Worm (Caenorhabditis elegans) whole organism, young adult: ENCODE data around the gene D2096.7.
"Not testable (repeated sequence)": the region's sequence is repeated elsewhere in the genome, so short reads cannot be mapped to it uniquely, and the experiment has no call there.

Source experiments
- B0019.2 ChIP-seq: fragments of 200-800 bp; sonication (Bioruptor generic); conservative IDR thresholded peaks from 2 replicates; pipeline ENCODE4 v1.3.6; 2022; ENCODE audit warnings: missing genetic modification reagents, missing genetic modification characterization, missing compliant biosample characterization
- B0261.1 ChIP-seq: sonication (generic microtip); optimal IDR thresholded peaks from 2 replicates; lab custom pipeline; 2016; ENCODE audit warnings: mild to moderate bottlenecking, missing genetic modification characterization, moderate library complexity, missing compliant biosample characterization
- C06A6.2 ChIP-seq: fragments of 200-800 bp; sonication (Bioruptor generic); conservative IDR thresholded peaks from 2 replicates; pipeline ENCODE4 v1.3.6; 2022; ENCODE audit warnings: missing genetic modification characterization, missing compliant biosample characterization
- D2030.7 ChIP-seq: fragments of 200-800 bp; sonication (Bioruptor generic); IDR thresholded peaks from 2 replicates; pipeline ENCODE4 v1.3.6; 2022; ENCODE audit warnings: missing genetic modification reagents, missing genetic modification characterization, missing compliant biosample characterization
- F23B12.7 ChIP-seq: sonication (generic microtip); optimal IDR thresholded peaks from 2 replicates; lab custom pipeline; 2017; ENCODE audit warnings: missing genetic modification characterization, mild to moderate bottlenecking, missing compliant biosample characterization, antibody characterized with exemption, moderate library complexity; ENCODE audit not compliant: insufficient read depth
- K11D2.4 ChIP-seq: fragments of 200-800 bp; sonication (Bioruptor generic); IDR thresholded peaks from 2 replicates; pipeline ENCODE4 v1.3.6; 2022; ENCODE audit warnings: missing genetic modification reagents, missing genetic modification characterization, missing compliant biosample characterization
- T26A5.8 ChIP-seq: sonication (generic microtip); optimal IDR thresholded peaks from 2 replicates; lab custom pipeline; 2016; ENCODE audit warnings: missing genetic modification characterization, missing compliant biosample characterization
- Y53G8AR.9 ChIP-seq: fragments of 200-800 bp; sonication (Bioruptor generic); conservative IDR thresholded peaks from 2 replicates; pipeline ENCODE4 v1.3.6; 2022; ENCODE audit warnings: missing genetic modification reagents, missing genetic modification characterization, missing compliant biosample characterization
- Y67H2A.10 ChIP-seq: fragments of 200-800 bp; sonication (Bioruptor generic); conservative IDR thresholded peaks from 2 replicates; pipeline ENCODE4 v1.3.6; 2022; ENCODE audit warnings: missing genetic modification reagents, missing genetic modification characterization, missing compliant biosample characterization
- Y95B8A.8 ChIP-seq: fragments of 200-800 bp; sonication (Bioruptor generic); IDR thresholded peaks from 2 replicates; pipeline ENCODE4 v1.3.6; 2022; ENCODE audit warnings: missing genetic modification reagents, missing genetic modification characterization, missing compliant biosample characterization
- ZK185.1 ChIP-seq: sonication (generic microtip); optimal IDR thresholded peaks from 2 replicates; lab custom pipeline; 2016; ENCODE audit warnings: mild to moderate bottlenecking, missing genetic modification characterization, missing compliant biosample characterization; ENCODE audit not compliant: poor library complexity, severe bottlenecking
- aptf-2 ChIP-seq: fragments of 200-800 bp; sonication (Bioruptor generic); conservative IDR thresholded peaks from 2 replicates; pipeline ENCODE4 v1.3.6; 2022; ENCODE audit warnings: missing genetic modification reagents, missing genetic modification characterization, missing compliant biosample characterization
- atf-7 ChIP-seq: sonication (generic microtip); optimal IDR thresholded peaks from 2 replicates; lab custom pipeline; 2017; ENCODE audit warnings: mild to moderate bottlenecking, missing genetic modification characterization, missing compliant biosample characterization
- attf-5 ChIP-seq: fragments of 200-800 bp; sonication (Bioruptor generic); optimal IDR thresholded peaks from 2 replicates; lab custom pipeline; 2018; ENCODE audit warnings: mild to moderate bottlenecking, missing genetic modification characterization, missing compliant biosample characterization
- ceh-100 ChIP-seq: fragments of 200-800 bp; sonication (Bioruptor generic); IDR thresholded peaks from 2 replicates; pipeline ENCODE4 v1.3.6; 2022; ENCODE audit warnings: missing genetic modification reagents, missing genetic modification characterization, missing compliant biosample characterization
- ceh-27 ChIP-seq: fragments of 200-800 bp; sonication (Bioruptor generic); optimal IDR thresholded peaks from 2 replicates; lab custom pipeline; 2018; ENCODE audit warnings: mild to moderate bottlenecking, missing genetic modification characterization, moderate library complexity, missing compliant biosample characterization
- ceh-40 ChIP-seq: fragments of 200-800 bp; sonication (Bioruptor generic); IDR thresholded peaks from 2 replicates; pipeline ENCODE4 v1.3.6; 2022; ENCODE audit warnings: missing genetic modification characterization, missing compliant biosample characterization
- ceh-58 ChIP-seq: fragments of 200-800 bp; sonication (Bioruptor generic); IDR thresholded peaks from 2 replicates; pipeline ENCODE4 v1.3.6; 2022; ENCODE audit warnings: missing genetic modification characterization, missing compliant biosample characterization
- ceh-79 ChIP-seq: sonication (generic microtip); optimal IDR thresholded peaks from 2 replicates; lab custom pipeline; 2017; ENCODE audit warnings: mild to moderate bottlenecking, missing genetic modification characterization, missing compliant biosample characterization
- egl-18 ChIP-seq: fragments of 200-800 bp; sonication (Bioruptor generic); IDR thresholded peaks from 2 replicates; pipeline ENCODE4 v1.3.6; 2022; ENCODE audit warnings: missing genetic modification reagents, missing genetic modification characterization, missing compliant biosample characterization
- egrh-3 ChIP-seq: fragments of 200-800 bp; sonication (Bioruptor generic); IDR thresholded peaks from 2 replicates; pipeline ENCODE4 v1.3.6; 2022; ENCODE audit warnings: missing genetic modification reagents, missing genetic modification characterization, missing compliant biosample characterization
- ekl-4 ChIP-seq: fragments of 200-800 bp; sonication (Bioruptor generic); IDR thresholded peaks from 2 replicates; pipeline ENCODE4 v1.3.6; 2022; ENCODE audit warnings: missing genetic modification reagents, missing genetic modification characterization, missing compliant biosample characterization
- let-607 ChIP-seq, 2 experiments: fragments of 200-800 bp in 1 of 2; sonication (Bioruptor generic) in 1 of 2; sonication (generic microtip) in 1 of 2; optimal IDR thresholded peaks; 2 replicates each; lab custom pipeline; 2016 to 2018; ENCODE audit warnings: mild to moderate bottlenecking in 2 of 2, missing compliant biosample characterization in 2 of 2, missing genetic modification characterization in 2 of 2, moderate library complexity in 2 of 2, missing genotype in 1 of 2
- lin-35 ChIP-seq, 3 experiments: fragments of 150-350 bp in 2 of 3; sonication (generic microtip) in 1 of 3; optimal IDR thresholded peaks; 2 replicates each; lab custom pipeline; 2014 to 2018; ENCODE audit warnings: missing biosample characterization in 3 of 3, missing genetic modification characterization in 3 of 3, missing genetic modification reagents in 3 of 3
- lsl-1 ChIP-seq: fragments of 200-800 bp; sonication (Bioruptor generic); optimal IDR thresholded peaks from 2 replicates; lab custom pipeline; 2018; ENCODE audit warnings: mild to moderate bottlenecking, missing genetic modification characterization, moderate library complexity, missing compliant biosample characterization
- lsy-27 ChIP-seq: sonication (generic microtip); optimal IDR thresholded peaks from 2 replicates; lab custom pipeline; 2017; ENCODE audit warnings: missing genetic modification characterization, mild to moderate bottlenecking, missing compliant biosample characterization, antibody characterized with exemption, missing genotype, borderline replicate concordance; ENCODE audit not compliant: insufficient read depth
- madf-3 ChIP-seq: fragments of 200-800 bp; sonication (Bioruptor generic); IDR thresholded peaks from 2 replicates; pipeline ENCODE4 v1.3.6; 2022; ENCODE audit warnings: missing genetic modification reagents, missing genetic modification characterization, missing compliant biosample characterization
- mxl-1 ChIP-seq: sonication (generic microtip); optimal IDR thresholded peaks from 2 replicates; lab custom pipeline; 2016; ENCODE audit warnings: missing genetic modification characterization, missing compliant biosample characterization
- nfya-2 ChIP-seq: fragments of 200-800 bp; sonication (Bioruptor generic); IDR thresholded peaks from 2 replicates; pipeline ENCODE4 v1.3.6; 2022; ENCODE audit warnings: missing genetic modification reagents, missing genetic modification characterization, missing compliant biosample characterization
- nhr-27 ChIP-seq: fragments of 200-800 bp; sonication (Bioruptor generic); optimal IDR thresholded peaks from 2 replicates; lab custom pipeline; 2018; ENCODE audit warnings: mild to moderate bottlenecking, missing genetic modification characterization, moderate library complexity, missing compliant biosample characterization
- nhr-80 ChIP-seq: sonication (generic microtip); optimal IDR thresholded peaks from 2 replicates; lab custom pipeline; 2016; ENCODE audit warnings: missing genetic modification characterization, missing compliant biosample characterization
- pha-4 ChIP-seq: fragments of 150-350 bp; sonication (generic microtip); optimal IDR thresholded peaks from 2 replicates; lab custom pipeline; 2014; ENCODE audit warnings: missing biosample characterization, missing genetic modification reagents, missing genetic modification characterization
- rcor-1 ChIP-seq: fragments of 200-800 bp; sonication (Bioruptor generic); IDR thresholded peaks from 2 replicates; pipeline ENCODE4 v1.3.6; 2022; ENCODE audit warnings: missing genetic modification reagents, missing genetic modification characterization, missing compliant biosample characterization
- rpc-1 ChIP-seq, 2 experiments: fragments of 150-350 bp in 1 of 2; sonication (generic microtip) in 1 of 2; optimal IDR thresholded peaks; 2 replicates each; lab custom pipeline; 2014 to 2018; ENCODE audit warnings: missing biosample characterization in 1 of 2, missing genetic modification characterization in 1 of 2, missing genetic modification reagents in 1 of 2, missing genotype in 1 of 2
- snpc-4 ChIP-seq, 5 experiments: fragments of 150-350 bp in 1 of 5; sonication (generic microtip) in 4 of 5; optimal IDR thresholded peaks; 2 replicates each; lab custom pipeline; 2014 to 2018; ENCODE audit warnings: missing genetic modification characterization in 5 of 5, missing biosample characterization in 3 of 5, antibody characterized with exemption in 2 of 5, mild to moderate bottlenecking in 2 of 5, missing compliant biosample characterization in 2 of 5, missing genotype in 2 of 5, moderate library complexity in 2 of 5, missing genetic modification reagents in 1 of 5
- somi-1 ChIP-seq: fragments of 200-800 bp; sonication (Bioruptor generic); optimal IDR thresholded peaks from 2 replicates; lab custom pipeline; 2018; ENCODE audit warnings: mild to moderate bottlenecking, missing genetic modification characterization, missing compliant biosample characterization
- tbx-9 ChIP-seq: sonication (generic microtip); optimal IDR thresholded peaks from 2 replicates; lab custom pipeline; 2016; ENCODE audit warnings: borderline replicate concordance, missing genetic modification characterization, inconsistent platforms, missing compliant biosample characterization
- unc-62 ChIP-seq: fragments of 150-350 bp; optimal IDR thresholded peaks from 2 replicates; lab custom pipeline; 2014; ENCODE audit warnings: missing biosample characterization, missing genetic modification reagents, missing genetic modification characterization
- zim-3 ChIP-seq: sonication (generic microtip); optimal IDR thresholded peaks from 2 replicates; lab custom pipeline; 2017; ENCODE audit warnings: mild to moderate bottlenecking, missing genetic modification characterization, moderate library complexity, missing compliant biosample characterization
- ztf-25 ChIP-seq: fragments of 200-800 bp; sonication (Bioruptor generic); IDR thresholded peaks from 2 replicates; pipeline ENCODE4 v1.3.6; 2022; ENCODE audit warnings: missing genetic modification reagents, missing genetic modification characterization, missing compliant biosample characterization
- ztf-6 ChIP-seq: fragments of 200-800 bp; sonication (Bioruptor generic); IDR thresholded peaks from 2 replicates; pipeline ENCODE4 v1.3.6; 2022; ENCODE audit warnings: missing genetic modification reagents, missing genetic modification characterization, missing compliant biosample characterization

The D2096.7 gene

DNA sequence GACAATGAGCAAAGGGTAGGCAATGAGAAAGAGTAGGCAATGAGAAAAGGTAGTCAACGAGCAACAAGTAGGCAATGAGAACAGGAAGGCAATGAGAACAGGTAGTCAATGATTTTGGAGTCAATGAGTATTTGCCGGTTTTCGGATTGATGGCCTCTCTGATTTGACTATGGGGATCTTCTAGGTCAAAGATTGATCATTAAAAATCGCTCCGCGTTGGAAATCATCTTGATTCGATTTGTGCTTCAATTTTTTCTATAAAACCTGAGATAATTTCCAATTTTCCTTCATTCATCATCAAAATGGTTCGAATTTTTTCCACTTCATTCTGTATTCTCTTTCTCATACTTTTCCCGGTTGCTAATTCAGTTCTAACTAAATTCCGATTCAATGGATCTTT is 25.4 kb downstream of the D2096.7 start, which contains the start of gene F17E9.16:
Gene F17E9.16, plus strand, starts transcription at position 301 of the 400 bp plus-strand sequence.
- TF ChIP-seq ceh-27 (GFP tag; lab: Kevin White, UChicago); rpc-1 (optimal IDR thresholded peaks at IDR 0.05; lab: Kevin White, UChicago); rpc-1 (tag; optimal IDR thresholded peaks at IDR 0.05; lab: Kevin White, UChicago); K11D2.4 (GFP tag; lab: Robert Waterston, UW): not testable (repeated sequence)
- TF ChIP-seq, all 124 proteins: peak for 0; not testable (repeated sequence) for 124

DNA sequence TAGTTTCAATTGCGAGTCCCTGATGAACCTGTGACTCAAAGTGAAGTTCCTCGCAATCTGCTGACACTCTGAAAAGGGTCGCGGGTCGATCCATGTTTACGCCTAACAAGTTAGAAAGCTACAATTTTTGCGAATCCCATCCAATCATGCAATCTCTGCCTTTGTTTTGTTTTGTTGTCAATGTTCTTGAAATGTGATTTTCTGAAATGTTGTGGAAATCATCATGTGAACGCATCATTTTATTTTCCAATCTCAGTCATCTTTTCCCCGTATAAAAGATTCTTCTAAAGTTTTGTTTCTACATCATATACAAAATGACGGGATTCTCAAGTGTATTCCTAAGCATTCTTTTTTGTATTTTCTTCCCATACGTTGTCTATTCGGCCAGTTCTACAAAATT is 29.4 kb downstream of the D2096.7 start, which contains the start of gene F17E9.4:
Gene F17E9.4, plus strand, starts transcription at position 301 of the 400 bp plus-strand sequence.
- TF ChIP-seq B0019.2 (GFP tag; lab: Robert Waterston, UW) (no peak), lsy-27 (no peak), snpc-4 (GFP tag; optimal IDR thresholded peaks at IDR 0.05; lab: Kevin White, UChicago) (no peak), snpc-4 (tag; optimal IDR thresholded peaks at IDR 0.05; lab: Kevin White, UChicago) (no peak), ceh-40 (GFP tag; lab: Robert Waterston, UW) (no peak), let-607 (tag; optimal IDR thresholded peaks at IDR 0.05; lab: Kevin White, UChicago) (no peak), tbx-9 (no peak), aptf-2 (no peak), ztf-25 (GFP tag; lab: Robert Waterston, UW) (no peak), attf-5 (no peak), nhr-80 (tag; lab: Kevin White, UChicago) (no peak), somi-1 (no peak), ztf-6 (GFP tag; lab: Robert Waterston, UW) (no peak), nhr-27 (tag; lab: Kevin White, UChicago) (no peak), Y95B8A.8 (GFP tag; lab: Robert Waterston, UW) (no peak), mxl-1 (tag; lab: Kevin White, UChicago) (no peak), nfya-2 (GFP tag; lab: Robert Waterston, UW) (no peak), ekl-4 (GFP tag; lab: Robert Waterston, UW) (no peak), Y67H2A.10 (GFP tag; lab: Robert Waterston, UW) (no peak), ZK185.1 (tag; lab: Kevin White, UChicago) (no peak), pha-4 (tag; lab: Kevin White, UChicago) (no peak)

DNA sequence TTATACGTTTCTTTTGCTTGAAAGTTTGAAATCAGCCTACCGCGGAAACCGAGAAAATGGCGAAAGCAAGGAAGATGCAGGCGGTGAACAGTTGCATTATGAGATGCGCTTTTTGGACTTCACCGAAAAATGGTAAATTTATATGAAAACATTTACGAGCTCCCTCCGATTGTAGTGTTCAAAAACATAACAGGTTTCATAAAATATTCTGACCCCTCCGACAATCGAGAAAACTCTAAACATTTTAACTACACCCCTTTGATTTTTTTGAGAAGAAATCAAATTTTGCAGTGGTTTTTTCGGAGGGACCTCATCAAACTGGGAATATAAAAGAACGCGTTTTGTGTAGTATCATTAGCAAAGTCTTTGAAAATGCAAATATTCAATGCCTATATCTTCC is 30.4 kb downstream of the D2096.7 start, which contains the start of the genes F17E9.18 and F17E9.15:
Gene F17E9.18, minus strand, starts transcription at position 101 of the 400 bp plus-strand sequence.
Gene F17E9.15, plus strand, starts transcription at position 368 of the 400 bp plus-strand sequence.
- TF ChIP-seq C06A6.2 (GFP tag; lab: Robert Waterston, UW) (no peak), egrh-3 (GFP tag; lab: Robert Waterston, UW) (no peak), snpc-4 (GFP tag; optimal IDR thresholded peaks at IDR 0.05; lab: Kevin White, UChicago) (no peak), snpc-4 (tag; optimal IDR thresholded peaks at IDR 0.05; lab: Kevin White, UChicago) (no peak), pha-4 (tag; lab: Kevin White, UChicago) (no peak), B0261.1 (tag; lab: Kevin White, UChicago) (no peak), lin-35 (GFP tag; optimal IDR thresholded peaks at IDR 0.05; lab: Kevin White, UChicago) (no peak)

DNA sequence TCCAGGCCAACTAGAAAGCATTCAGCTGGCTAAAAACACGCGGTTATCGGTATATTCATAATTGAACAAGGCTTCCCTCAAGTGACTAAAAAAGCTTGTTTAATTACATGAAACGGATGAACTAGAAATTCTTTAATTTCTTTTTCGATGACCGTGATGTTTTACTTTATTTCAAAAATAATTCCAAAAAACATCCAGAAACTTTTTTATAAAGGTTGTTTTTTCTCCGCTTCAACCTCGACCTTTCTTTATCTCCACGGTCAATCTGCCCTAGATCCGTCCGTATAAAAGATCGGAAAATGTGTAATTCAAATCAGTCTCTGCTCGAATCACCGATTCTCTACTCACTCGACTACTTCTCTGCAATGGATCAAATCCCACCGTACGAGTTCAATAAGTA is 31.9 kb downstream of the D2096.7 start, which contains the start of gene F17E9.5:
Gene F17E9.5, plus strand, starts transcription at position 301 of the 400 bp plus-strand sequence.
- TF ChIP-seq ceh-79 (no peak), Y53G8AR.9 (GFP tag; lab: Robert Waterston, UW) (no peak), ceh-58 (GFP tag; lab: Robert Waterston, UW) (no peak), rcor-1 (GFP tag; lab: Robert Waterston, UW) (no peak), zim-3 (tag; lab: Kevin White, UChicago) (no peak), ztf-25 (GFP tag; lab: Robert Waterston, UW) (no peak), lsl-1 (GFP tag; lab: Kevin White, UChicago) (no peak), unc-62 (GFP tag; lab: Kevin White, UChicago) (no peak), D2030.7 (GFP tag; lab: Robert Waterston, UW) (no peak), madf-3 (GFP tag; lab: Robert Waterston, UW) (no peak), lsy-27 (no peak), C06A6.2 (GFP tag; lab: Robert Waterston, UW) (no peak), ceh-100 (no peak), F23B12.7 (tag; lab: Kevin White, UChicago) (no peak), T26A5.8 (tag; lab: Kevin White, UChicago) (no peak), egl-18 (GFP tag; lab: Robert Waterston, UW) (no peak), Y95B8A.8 (GFP tag; lab: Robert Waterston, UW) (no peak), atf-7 (tag; lab: Kevin White, UChicago) (no peak), attf-5 (no peak), mxl-1 (tag; lab: Kevin White, UChicago) (no peak)
